Fruit fly (Drosophila melanogaster) whole organism, embryonic: ENCODE results near the gene CG18810.

ENCODE experiments used
- CG10462 ChIP-seq: fragments of 200-800 bp; sonication (Bioruptor generic); optimal IDR thresholded peaks from 2 replicates; lab custom pipeline; 2016; ENCODE audit warnings: missing biosample characterization, missing genetic modification characterization
- CG11398 ChIP-seq: fragments of 200-800 bp; sonication (Bioruptor generic); optimal IDR thresholded peaks from 2 replicates; lab custom pipeline; 2016; ENCODE audit warnings: missing biosample characterization, missing genetic modification characterization
- CG12155 ChIP-seq: fragments of 200-800 bp; sonication (Bioruptor generic); optimal IDR thresholded peaks from 3 replicates; lab custom pipeline; 2016; ENCODE audit warnings: missing biosample characterization, missing genetic modification characterization
- CG12236 ChIP-seq: fragments of 200-800 bp; sonication (Bioruptor generic); optimal IDR thresholded peaks from 2 replicates; lab custom pipeline; 2016; ENCODE audit warnings: missing biosample characterization, missing genetic modification characterization
- CG12769 ChIP-seq: fragments of 200-800 bp; sonication (Bioruptor generic); optimal IDR thresholded peaks from 2 replicates; lab custom pipeline; 2019; ENCODE audit warnings: missing biosample characterization, mild to moderate bottlenecking, missing genetic modification characterization, moderate library complexity
- CG13894 ChIP-seq: fragments of 200-800 bp; sonication (Bioruptor generic); optimal IDR thresholded peaks from 3 replicates; lab custom pipeline; 2018; ENCODE audit warnings: missing biosample characterization, mild to moderate bottlenecking, missing genetic modification characterization, moderate library complexity
- CG15269 ChIP-seq: fragments of 200-800 bp; sonication (Bioruptor generic); optimal IDR thresholded peaks from 2 replicates; lab custom pipeline; 2018; ENCODE audit warnings: missing biosample characterization, mild to moderate bottlenecking, missing genetic modification characterization, moderate library complexity
- CG17361 ChIP-seq: fragments of 200-800 bp; sonication (Bioruptor generic); IDR thresholded peaks from 3 replicates; pipeline ENCODE4 v1.3.6; 2022; ENCODE audit warnings: missing biosample characterization, missing genetic modification characterization
- CG31441 ChIP-seq: fragments of 200-800 bp; sonication (Bioruptor generic); IDR thresholded peaks from 2 replicates; pipeline ENCODE4 v1.3.6; 2022; ENCODE audit warnings: missing biosample characterization, missing genetic modification characterization
- CG34224 ChIP-seq: fragments of 200-800 bp; sonication (Bioruptor generic); IDR thresholded peaks from 3 replicates; pipeline ENCODE4 v1.3.6; 2022; ENCODE audit warnings: missing biosample characterization, missing genetic modification characterization; ENCODE audit not compliant: partially characterized antibody
- CG42726 ChIP-seq: fragments of 200-800 bp; sonication (Bioruptor generic); IDR thresholded peaks from 2 replicates; pipeline ENCODE4 v1.3.6; 2022; ENCODE audit warnings: missing biosample characterization, missing genetic modification characterization; ENCODE audit not compliant: partially characterized antibody
- CG4360 ChIP-seq: fragments of 200-800 bp; sonication (Bioruptor generic); IDR thresholded peaks from 2 replicates; pipeline ENCODE4 v1.3.6; 2022; ENCODE audit warnings: missing biosample characterization, missing genetic modification characterization
- CG6683 ChIP-seq: fragments of 200-800 bp; sonication (Bioruptor generic); optimal IDR thresholded peaks from 2 replicates; lab custom pipeline; 2017; ENCODE audit warnings: missing biosample characterization, mild to moderate bottlenecking, missing genetic modification characterization, missing genetic modification reagents
- CG6689 ChIP-seq: fragments of 200-800 bp; sonication (Bioruptor generic); IDR thresholded peaks from 2 replicates; pipeline ENCODE4 v1.3.6; 2022; ENCODE audit warnings: missing biosample characterization, missing genetic modification characterization
- CG6813 ChIP-seq: fragments of 200-800 bp; sonication (Bioruptor generic); optimal IDR thresholded peaks from 2 replicates; lab custom pipeline; 2017; ENCODE audit warnings: missing biosample characterization, missing genetic modification characterization, mild to moderate bottlenecking, moderate library complexity, missing genetic modification reagents
- CG7745 ChIP-seq: fragments of 200-800 bp; sonication (Bioruptor generic); optimal IDR thresholded peaks from 2 replicates; lab custom pipeline; 2018; ENCODE audit warnings: missing biosample characterization, mild to moderate bottlenecking, missing genetic modification characterization, moderate library complexity
- CG7786 ChIP-seq: fragments of 200-800 bp; sonication (Bioruptor generic); optimal IDR thresholded peaks from 2 replicates; lab custom pipeline; 2016; ENCODE audit warnings: missing biosample characterization, missing genetic modification characterization
- CG7963 ChIP-seq: fragments of 200-800 bp; sonication (Bioruptor generic); IDR thresholded peaks from 3 replicates; pipeline ENCODE4 v1.3.6; 2022; ENCODE audit warnings: missing biosample characterization, missing genetic modification characterization; ENCODE audit not compliant: partially characterized antibody
- CG8281 ChIP-seq: fragments of 200-800 bp; sonication (Bioruptor generic); optimal IDR thresholded peaks from 2 replicates; lab custom pipeline; 2018; ENCODE audit warnings: missing biosample characterization, mild to moderate bottlenecking, missing genetic modification characterization, moderate library complexity
- CG9727 ChIP-seq: fragments of 200-800 bp; sonication (Bioruptor generic); optimal IDR thresholded peaks from 3 replicates; lab custom pipeline; 2017; ENCODE audit warnings: missing biosample characterization, mild to moderate bottlenecking, missing genetic modification characterization
- CG9932 ChIP-seq: fragments of 200-800 bp; sonication (Bioruptor generic); IDR thresholded peaks from 2 replicates; pipeline ENCODE4 v1.3.6; 2022; ENCODE audit warnings: missing biosample characterization, missing genetic modification characterization
- Chrac-16 ChIP-seq: fragments of 200-800 bp; sonication (Bioruptor generic); optimal IDR thresholded peaks from 3 replicates; lab custom pipeline; 2016; ENCODE audit warnings: missing biosample characterization, missing genetic modification characterization
- Dll ChIP-seq: fragments of 200-800 bp; sonication (Bioruptor generic); IDR thresholded peaks from 4 replicates; pipeline ENCODE4 v1.3.6; 2022; ENCODE audit warnings: missing biosample characterization, missing genetic modification characterization; ENCODE audit not compliant: partially characterized antibody
- Doc3 ChIP-seq: fragments of 200-800 bp; sonication (Bioruptor generic); IDR thresholded peaks from 3 replicates; pipeline ENCODE4 v1.3.6; 2022; ENCODE audit warnings: missing biosample characterization, missing genetic modification characterization; ENCODE audit not compliant: partially characterized antibody
- Gug ChIP-seq: fragments of 200-800 bp; sonication (Bioruptor generic); IDR thresholded peaks from 4 replicates; pipeline ENCODE4 v1.3.6; 2022; ENCODE audit warnings: missing biosample characterization, missing genetic modification characterization
- HLHmδ ChIP-seq: fragments of 200-800 bp; sonication (Bioruptor generic); optimal IDR thresholded peaks from 2 replicates; lab custom pipeline; 2018; ENCODE audit warnings: missing biosample characterization, mild to moderate bottlenecking, missing genetic modification characterization, moderate library complexity
- Hr39 ChIP-seq: fragments of >200 bp; optimal IDR thresholded peaks from 2 replicates; lab custom pipeline; 2017
- Hr51 ChIP-seq, 2 experiments: fragments of 200-800 bp; sonication (Bioruptor generic); optimal IDR thresholded peaks; 2 replicates in 1 of 2; 3 replicates in 1 of 2; lab custom pipeline; 2016 to 2018; ENCODE audit warnings: missing biosample characterization in 2 of 2, missing genetic modification characterization in 2 of 2, mild to moderate bottlenecking in 1 of 2, moderate library complexity in 1 of 2
- Jarid2 ChIP-seq: fragments of 200-800 bp; sonication (Bioruptor generic); optimal IDR thresholded peaks from 3 replicates; lab custom pipeline; 2017; ENCODE audit warnings: mild to moderate bottlenecking, missing biosample characterization, missing genetic modification reagents, missing genetic modification characterization
- PHDP ChIP-seq: fragments of 200-800 bp; sonication (Bioruptor generic); optimal IDR thresholded peaks from 3 replicates; lab custom pipeline; 2018; ENCODE audit warnings: missing biosample characterization, mild to moderate bottlenecking, missing genetic modification characterization, moderate library complexity
- Sin3A ChIP-seq: fragments of >200 bp; optimal IDR thresholded peaks from 2 replicates; lab custom pipeline; 2018
- abd-A ChIP-seq: fragments of 200-800 bp; sonication (Bioruptor generic); optimal IDR thresholded peaks from 3 replicates; lab custom pipeline; 2019; ENCODE audit warnings: missing biosample characterization, mild to moderate bottlenecking, missing genetic modification characterization, moderate library complexity
- amos ChIP-seq: fragments of 200-800 bp; sonication (Bioruptor generic); IDR thresholded peaks from 2 replicates; pipeline ENCODE4 v1.3.6; 2022; ENCODE audit warnings: missing biosample characterization, missing genetic modification characterization; ENCODE audit not compliant: partially characterized antibody
- ash1 ChIP-seq: fragments of 200-800 bp; sonication (Bioruptor generic); optimal IDR thresholded peaks from 2 replicates; lab custom pipeline; 2018; ENCODE audit warnings: missing biosample characterization, mild to moderate bottlenecking, missing genetic modification characterization
- gcm ChIP-seq: fragments of 200-800 bp; sonication (Bioruptor generic); optimal IDR thresholded peaks from 2 replicates; lab custom pipeline; 2019; ENCODE audit warnings: missing biosample characterization, mild to moderate bottlenecking, missing genetic modification characterization, moderate library complexity
- ham ChIP-seq: fragments of 200-800 bp; sonication (Bioruptor generic); IDR thresholded peaks from 2 replicates; pipeline ENCODE4 v1.3.6; 2022; ENCODE audit warnings: missing biosample characterization, missing genetic modification characterization
- hb ChIP-seq: fragments of 200-800 bp; sonication (Bioruptor generic); IDR thresholded peaks from 3 replicates; pipeline ENCODE4 v1.3.6; 2022; ENCODE audit warnings: missing biosample characterization, missing genetic modification characterization; ENCODE audit not compliant: partially characterized antibody
- hkb ChIP-seq, 2 experiments: fragments of 200-800 bp in 1 of 2; fragments of >200 bp in 1 of 2; sonication (Bioruptor generic) in 1 of 2; IDR thresholded peaks in 1 of 2; optimal IDR thresholded peaks in 1 of 2; 2 replicates each; pipeline versions ENCODE4 v1.3.6 to Lab custom; 2017 to 2022; ENCODE audit warnings: missing biosample characterization in 1 of 2, missing genetic modification characterization in 1 of 2
- lov ChIP-seq, 2 experiments: fragments of 200-800 bp in 1 of 2; fragments of >200 bp in 1 of 2; sonication (Bioruptor generic) in 1 of 2; IDR thresholded peaks in 1 of 2; optimal IDR thresholded peaks in 1 of 2; 2 replicates in 1 of 2; 3 replicates in 1 of 2; pipeline versions ENCODE4 v1.3.6 to Lab custom; 2017 to 2022; ENCODE audit warnings: missing biosample characterization in 1 of 2, missing genetic modification characterization in 1 of 2
- mam ChIP-seq: fragments of 200-800 bp; sonication (Bioruptor generic); optimal IDR thresholded peaks from 3 replicates; lab custom pipeline; 2016; ENCODE audit warnings: missing biosample characterization, missing genetic modification characterization
- nau ChIP-seq: fragments of 200-800 bp; sonication (Bioruptor generic); optimal IDR thresholded peaks from 3 replicates; lab custom pipeline; 2017; ENCODE audit warnings: missing biosample characterization, mild to moderate bottlenecking, missing genetic modification characterization, missing genetic modification reagents
- pita ChIP-seq: fragments of 200-800 bp; sonication (Bioruptor generic); optimal IDR thresholded peaks from 2 replicates; lab custom pipeline; 2017; ENCODE audit warnings: missing biosample characterization, mild to moderate bottlenecking, missing genetic modification characterization
- slbo ChIP-seq: fragments of 200-800 bp; sonication (Bioruptor generic); IDR thresholded peaks from 2 replicates; pipeline ENCODE4 v1.3.6; 2022; ENCODE audit warnings: missing biosample characterization, missing genetic modification characterization
- slou ChIP-seq: fragments of 200-800 bp; sonication (Bioruptor generic); optimal IDR thresholded peaks from 3 replicates; lab custom pipeline; 2016; ENCODE audit warnings: missing biosample characterization, missing genetic modification characterization
- sna ChIP-seq: fragments of 200-800 bp; sonication (Bioruptor generic); IDR thresholded peaks from 2 replicates; pipeline ENCODE4 v1.3.6; 2022; ENCODE audit warnings: missing biosample characterization, missing genetic modification characterization; ENCODE audit not compliant: partially characterized antibody
- sob ChIP-seq: fragments of 200-800 bp; sonication (Bioruptor generic); IDR thresholded peaks from 2 replicates; pipeline ENCODE4 v1.3.6; 2022; ENCODE audit warnings: missing biosample characterization, missing genetic modification characterization
- twi ChIP-seq: fragments of 200-800 bp; optimal IDR thresholded peaks from 2 replicates; lab custom pipeline; 2019; ENCODE audit warnings: missing biosample characterization, mild to moderate bottlenecking, missing genetic modification characterization, moderate library complexity
- usp ChIP-seq: fragments of >200 bp; optimal IDR thresholded peaks from 2 replicates; lab custom pipeline; 2017; ENCODE audit warnings: missing biosample characterization, missing genetic modification characterization
- zfh1 ChIP-seq: fragments of 200-800 bp; sonication (Bioruptor generic); IDR thresholded peaks from 3 replicates; pipeline ENCODE4 v1.3.6; 2022; ENCODE audit warnings: missing biosample characterization, missing genetic modification characterization

The CG18810 gene

DNA sequence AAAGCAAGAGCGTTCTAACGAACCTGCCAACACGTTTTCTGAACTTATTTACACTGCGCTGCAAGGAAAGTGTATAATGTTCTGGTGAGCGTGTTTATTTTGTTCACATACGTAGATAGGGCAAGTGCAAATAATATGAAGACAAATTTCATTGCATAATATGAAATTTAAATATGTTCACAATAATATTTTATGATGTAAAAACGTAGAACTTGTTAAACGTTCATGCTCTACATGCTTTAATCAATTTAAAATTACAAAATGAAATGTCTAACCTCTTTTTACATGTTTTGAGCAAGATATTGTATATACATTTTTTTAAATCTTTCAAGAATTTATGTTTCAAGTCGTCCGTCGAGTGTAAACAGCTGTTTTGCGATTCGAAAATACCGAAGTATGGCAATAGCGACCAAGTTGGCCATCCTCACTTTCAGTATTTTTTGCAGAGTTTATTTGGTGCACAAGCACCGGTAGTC is 3.3 kb upstream of the CG18810 start, which contains the start of the genes phr6-4 and CG2608 (continued):
- peak; percentile 66 for TF ChIP-seq Jarid2 (GFP tag; lab: Kevin White, UChicago)
- TF ChIP-seq CG17361 (GFP tag; lab: Robert Waterston, UW), result peak; percentile 97
- no peak for TF ChIP-seq HLHmδ (GFP tag; lab: Kevin White, UChicago)
- TF ChIP-seq sna (GFP tag; lab: Robert Waterston, UW), result no peak
- TF ChIP-seq pita, result no peak
- peak; percentile 54 for TF ChIP-seq CG11398
- TF ChIP-seq hb (GFP tag; lab: Robert Waterston, UW), result no peak
- TF ChIP-seq CG12155 (GFP tag; lab: Kevin White, UChicago), result peak; percentile 91
- no peak for TF ChIP-seq CG34224 (GFP tag; lab: Robert Waterston, UW)
- TF ChIP-seq CG4360, result no peak
- TF ChIP-seq ham (GFP tag; lab: Robert Waterston, UW), result peak; percentile 62; the same call in 1 of the 2 replicates
- TF ChIP-seq CG10462 (GFP tag; lab: Kevin White, UChicago), result peak; percentile 84
- TF ChIP-seq CG12769 (tag; lab: Kevin White, UChicago), result peak; percentile 83
- peak; percentile 94 for TF ChIP-seq CG31441 (GFP tag; lab: Robert Waterston, UW)
- TF ChIP-seq nau (GFP tag; lab: Kevin White, UChicago), result peak; percentile 87
- TF ChIP-seq CG12236, result peak; percentile 71
- peak; percentile 91 for TF ChIP-seq twi
- TF ChIP-seq slbo, result peak; percentile 92
- TF ChIP-seq CG6813 (GFP tag; lab: Kevin White, UChicago), result peak; percentile 85
- no peak for TF ChIP-seq CG42726 (GFP tag; lab: Robert Waterston, UW)
- no peak for TF ChIP-seq Sin3A
- TF ChIP-seq amos (GFP tag; lab: Robert Waterston, UW), result no peak
- TF ChIP-seq CG7963 (GFP tag; lab: Robert Waterston, UW), result no peak
- TF ChIP-seq gcm (GFP tag; lab: Kevin White, UChicago), result peak; percentile 95
- TF ChIP-seq lov (optimal IDR thresholded peaks at IDR 0.05; lab: Kevin White, UChicago), result no peak
- TF ChIP-seq lov (GFP tag; IDR thresholded peaks at IDR 0.05; lab: Robert Waterston, UW), result 0 out of 3 replicates have a peak, but pooled peaks have one; percentile 69
- TF ChIP-seq slou (GFP tag; lab: Kevin White, UChicago), result peak; percentile 87
- peak; percentile 94 for TF ChIP-seq CG9727 (GFP tag; lab: Kevin White, UChicago)
- TF ChIP-seq Hr51 (GFP tag; optimal IDR thresholded peaks at IDR 0.05; lab: Kevin White, UChicago), result peak; percentile 84 to 94
- TF ChIP-seq CG7786 (GFP tag; lab: Kevin White, UChicago), result peak; percentile 85
- TF ChIP-seq abd-A (tag; lab: Kevin White, UChicago), result no peak
- TF ChIP-seq PHDP (tag; lab: Kevin White, UChicago), result peak; percentile 96
- TF ChIP-seq CG6683, result peak; percentile 84
- TF ChIP-seq Doc3 (GFP tag; lab: Robert Waterston, UW), result no peak
- TF ChIP-seq sob (GFP tag; lab: Robert Waterston, UW), result peak; percentile 70
- peak; percentile 90 for TF ChIP-seq CG6689
- peak; percentile 91 for TF ChIP-seq mam (GFP tag; lab: Kevin White, UChicago)
- peak; percentile 94 for TF ChIP-seq CG15269 (tag; lab: Kevin White, UChicago)
- TF ChIP-seq Hr39 (lab: Kevin White, UChicago), result no peak
- peak; percentile 92 for TF ChIP-seq Chrac-16
- TF ChIP-seq Gug (GFP tag; lab: Robert Waterston, UW), result peak; percentile 85
- peak; percentile 88 for TF ChIP-seq CG13894 (tag; lab: Kevin White, UChicago)
- TF ChIP-seq CG9932, result peak; percentile 92
- TF ChIP-seq usp (GFP tag; lab: Kevin White, UChicago), result no peak
- TF ChIP-seq CG8281, result peak; percentile 80
- no peak for TF ChIP-seq ash1 (GFP tag; lab: Kevin White, UChicago)
- peak; percentile 41; the same call in 1 of the 3 replicates for TF ChIP-seq zfh1 (GFP tag; lab: Robert Waterston, UW)
- TF ChIP-seq Dll (GFP tag; lab: Robert Waterston, UW), result no peak
- TF ChIP-seq hkb (optimal IDR thresholded peaks at IDR 0.05; lab: Kevin White, UChicago), result no peak
- TF ChIP-seq hkb (GFP tag; IDR thresholded peaks at IDR 0.05; lab: Robert Waterston, UW), result peak; percentile 91
- TF ChIP-seq CG7745, result no peak
